Worm (Caenorhabditis elegans) whole organism, mixed stage, embryonic: ENCODE results near the gene Y22D7AL.1.

Experiments
- M03D4.4 ChIP-seq: sonication (generic microtip); optimal IDR thresholded peaks from 2 replicates; lab custom pipeline; 2017; ENCODE audit warnings: mild to moderate bottlenecking, missing genetic modification characterization, missing compliant biosample characterization
- bed-3 ChIP-seq: fragments of 200-800 bp; sonication (Bioruptor generic); optimal IDR thresholded peaks from 3 replicates; lab custom pipeline; 2018; ENCODE audit warnings: mild to moderate bottlenecking, missing genetic modification characterization, moderate library complexity, missing compliant biosample characterization
- blmp-1 ChIP-seq: fragments of 150-350 bp; optimal IDR thresholded peaks from 2 replicates; lab custom pipeline; 2014; ENCODE audit warnings: missing biosample characterization, missing genetic modification characterization
- ceh-39 ChIP-seq: fragments of 150-350 bp; optimal IDR thresholded peaks from 2 replicates; lab custom pipeline; 2014; ENCODE audit warnings: missing biosample characterization, missing genetic modification characterization
- ceh-43 ChIP-seq: fragments of 200-800 bp; sonication (Bioruptor generic); optimal IDR thresholded peaks from 2 replicates; lab custom pipeline; 2018; ENCODE audit warnings: mild to moderate bottlenecking, missing genetic modification characterization, moderate library complexity, missing compliant biosample characterization
- ces-1 ChIP-seq: fragments of 150-350 bp; optimal IDR thresholded peaks from 2 replicates; lab custom pipeline; 2014; ENCODE audit warnings: missing biosample characterization, missing genetic modification reagents, missing genetic modification characterization
- drap-1 ChIP-seq: fragments of 200-800 bp; sonication (Bioruptor generic); optimal IDR thresholded peaks from 3 replicates; lab custom pipeline; 2018; ENCODE audit warnings: mild to moderate bottlenecking, missing genetic modification characterization, missing compliant biosample characterization
- elt-1 ChIP-seq: sonication (generic microtip); optimal IDR thresholded peaks from 2 replicates; lab custom pipeline; 2017; ENCODE audit warnings: missing genetic modification characterization, mild to moderate bottlenecking, missing compliant biosample characterization, antibody characterized with exemption, moderate library complexity, borderline replicate concordance; ENCODE audit not compliant: insufficient read depth
- elt-3 ChIP-seq: fragments of 150-350 bp; optimal IDR thresholded peaks from 2 replicates; lab custom pipeline; 2014; ENCODE audit warnings: missing biosample characterization, missing genetic modification characterization
- flh-1 ChIP-seq: fragments of 200-800 bp; sonication (Bioruptor generic); optimal IDR thresholded peaks from 2 replicates; lab custom pipeline; 2018; ENCODE audit warnings: mild to moderate bottlenecking, missing genetic modification characterization, moderate library complexity, missing compliant biosample characterization
- ham-2 ChIP-seq: fragments of 200-800 bp; sonication (Bioruptor generic); optimal IDR thresholded peaks from 2 replicates; lab custom pipeline; 2018; ENCODE audit warnings: mild to moderate bottlenecking, missing genetic modification characterization, missing compliant biosample characterization
- hlh-1 ChIP-seq: fragments of 150-350 bp; optimal IDR thresholded peaks from 2 replicates; lab custom pipeline; 2014; ENCODE audit warnings: missing biosample characterization, missing genetic modification reagents, missing genetic modification characterization
- lin-13 ChIP-seq: fragments of 150-350 bp; optimal IDR thresholded peaks from 2 replicates; lab custom pipeline; 2014; ENCODE audit warnings: missing biosample characterization, missing genetic modification characterization
- lin-32 ChIP-seq: fragments of 200-800 bp; sonication (Bioruptor generic); optimal IDR thresholded peaks from 2 replicates; lab custom pipeline; 2018; ENCODE audit warnings: mild to moderate bottlenecking, missing genetic modification characterization, missing compliant biosample characterization
- lsy-2 ChIP-seq: fragments of 150-350 bp; optimal IDR thresholded peaks from 2 replicates; lab custom pipeline; 2014; ENCODE audit warnings: missing biosample characterization, missing genetic modification characterization
- mab-5 ChIP-seq: fragments of 150-350 bp; optimal IDR thresholded peaks from 2 replicates; lab custom pipeline; 2014; ENCODE audit warnings: missing biosample characterization, missing genetic modification characterization
- mep-1 ChIP-seq: fragments of 150-350 bp; optimal IDR thresholded peaks from 2 replicates; lab custom pipeline; 2017; ENCODE audit warnings: missing biosample characterization, missing genetic modification reagents, missing genetic modification characterization, inconsistent platforms
- mls-2 ChIP-seq: sonication (generic microtip); optimal IDR thresholded peaks from 2 replicates; lab custom pipeline; 2016; ENCODE audit warnings: mild to moderate bottlenecking, missing genetic modification characterization, moderate library complexity, missing compliant biosample characterization
- nhr-12 ChIP-seq: fragments of 150-350 bp; optimal IDR thresholded peaks from 2 replicates; lab custom pipeline; 2014; ENCODE audit warnings: missing biosample characterization, missing genetic modification characterization
- nhr-2 ChIP-seq: fragments of 150-350 bp; optimal IDR thresholded peaks from 2 replicates; lab custom pipeline; 2014; ENCODE audit warnings: missing biosample characterization, missing genetic modification characterization
- nhr-237 ChIP-seq: fragments of 150-350 bp; optimal IDR thresholded peaks from 2 replicates; lab custom pipeline; 2014; ENCODE audit warnings: missing biosample characterization, missing genetic modification characterization
- nhr-28 ChIP-seq: fragments of 150-350 bp; optimal IDR thresholded peaks from 2 replicates; lab custom pipeline; 2014; ENCODE audit warnings: missing biosample characterization, missing genetic modification characterization
- nhr-76 ChIP-seq: sonication (generic microtip); optimal IDR thresholded peaks from 2 replicates; lab custom pipeline; 2017; ENCODE audit warnings: missing biosample characterization, missing genetic modification characterization
- pha-4 ChIP-seq: fragments of 150-350 bp; optimal IDR thresholded peaks from 2 replicates; lab custom pipeline; 2018; ENCODE audit warnings: missing biosample characterization, missing genetic modification reagents, missing genetic modification characterization
- sem-2 ChIP-seq: fragments of 200-800 bp; sonication (Bioruptor generic); optimal IDR thresholded peaks from 2 replicates; lab custom pipeline; 2018; ENCODE audit warnings: mild to moderate bottlenecking, missing genetic modification characterization, missing compliant biosample characterization
- snpc-4 ChIP-seq: fragments of 150-350 bp; optimal IDR thresholded peaks from 2 replicates; lab custom pipeline; 2014; ENCODE audit warnings: missing biosample characterization, missing genetic modification characterization
- sptf-1 ChIP-seq: sonication (generic microtip); optimal IDR thresholded peaks from 2 replicates; lab custom pipeline; 2017; ENCODE audit warnings: mild to moderate bottlenecking, missing genetic modification characterization, moderate library complexity, missing compliant biosample characterization
- tbx-8 ChIP-seq: fragments of 200-800 bp; sonication (Bioruptor generic); optimal IDR thresholded peaks from 2 replicates; lab custom pipeline; 2018; ENCODE audit warnings: mild to moderate bottlenecking, missing genetic modification characterization, moderate library complexity, missing compliant biosample characterization
- unc-120 ChIP-seq: sonication (generic microtip); optimal IDR thresholded peaks from 2 replicates; lab custom pipeline; 2017; ENCODE audit warnings: missing genetic modification characterization, missing compliant biosample characterization; ENCODE audit not compliant: poor library complexity, severe bottlenecking
- unc-62 ChIP-seq: fragments of 150-350 bp; optimal IDR thresholded peaks from 2 replicates; lab custom pipeline; 2014; ENCODE audit warnings: missing biosample characterization, missing genetic modification reagents, missing genetic modification characterization
- zip-8 ChIP-seq: fragments of 150-350 bp; optimal IDR thresholded peaks from 2 replicates; lab custom pipeline; 2014; ENCODE audit warnings: missing biosample characterization, missing genetic modification characterization
- ztf-11 ChIP-seq: fragments of 150-350 bp; optimal IDR thresholded peaks from 2 replicates; lab custom pipeline; 2014; ENCODE audit warnings: missing biosample characterization, missing genetic modification characterization

Gene Y22D7AL.1

ce11 chrIII:1659763-1660162 is 7.5 kb downstream of the Y22D7AL.1 start, which contains the start of gene Y22D7AL.15:
Gene Y22D7AL.15, minus strand, starts transcription at chrIII:1659863.
- TF ChIP-seq unc-120 (tag; lab: Kevin White, UChicago) (no peak), mab-5 (tag; lab: Kevin White, UChicago) (no peak), elt-3 (tag; lab: Kevin White, UChicago) (no peak), lin-13 (tag; lab: Kevin White, UChicago) (no peak), ceh-43 (no peak), snpc-4 (no peak), zip-8 (tag; lab: Kevin White, UChicago) (no peak), blmp-1 (tag; lab: Kevin White, UChicago) (no peak), unc-62 (no peak), nhr-237 (tag; lab: Kevin White, UChicago) (no peak), M03D4.4 (tag; lab: Kevin White, UChicago) (no peak), mep-1 (tag; lab: Kevin White, UChicago) (no peak), sptf-1 (tag; lab: Kevin White, UChicago) (no peak), tbx-8 (no peak), lsy-2 (tag; lab: Kevin White, UChicago) (no peak), lin-32 (GFP tag; lab: Kevin White, UChicago) (no peak), hlh-1 (tag; lab: Kevin White, UChicago) (no peak), ces-1 (GFP tag; lab: Kevin White, UChicago) (no peak), nhr-2 (no peak), ham-2 (GFP tag; lab: Kevin White, UChicago) (no peak)

ce11 chrIII:1661031-1661430 is 8.8 kb downstream of the Y22D7AL.1 start:
- TF ChIP-seq drap-1 (GFP tag; lab: Kevin White, UChicago) (no peak), ztf-11 (no peak), hlh-1 (tag; lab: Kevin White, UChicago) (no peak), bed-3 (GFP tag; lab: Kevin White, UChicago) (no peak), flh-1 (GFP tag; lab: Kevin White, UChicago) (no peak), ces-1 (GFP tag; lab: Kevin White, UChicago) (no peak), nhr-12 (tag; lab: Kevin White, UChicago) (no peak), elt-3 (tag; lab: Kevin White, UChicago) (no peak), nhr-2 (no peak), nhr-28 (tag; lab: Kevin White, UChicago) (no peak), nhr-76 (tag; lab: Kevin White, UChicago) (no peak), sptf-1 (tag; lab: Kevin White, UChicago) (no peak), lin-13 (tag; lab: Kevin White, UChicago) (no peak), pha-4 (no peak), snpc-4 (no peak), ceh-43 (no peak), ceh-39 (tag; lab: Kevin White, UChicago) (no peak), unc-62 (no peak)

- TF ChIP-seq drap-1 (GFP tag; lab: Kevin White, UChicago) (no peak), elt-1 (tag; lab: Kevin White, UChicago) (no peak), sptf-1 (tag; lab: Kevin White, UChicago) (no peak), ztf-11 (no peak), ham-2 (GFP tag; lab: Kevin White, UChicago) (no peak), lin-13 (tag; lab: Kevin White, UChicago) (no peak), nhr-12 (tag; lab: Kevin White, UChicago) (no peak), sem-2 (GFP tag; lab: Kevin White, UChicago) (no peak), ces-1 (GFP tag; lab: Kevin White, UChicago) (no peak), ceh-39 (tag; lab: Kevin White, UChicago) (no peak), unc-62 (no peak), pha-4 (no peak), lsy-2 (tag; lab: Kevin White, UChicago) (no peak), mls-2 (tag; lab: Kevin White, UChicago) (no peak), mab-5 (tag; lab: Kevin White, UChicago) (no peak), mep-1 (tag; lab: Kevin White, UChicago) (no peak), nhr-237 (tag; lab: Kevin White, UChicago) (no peak), zip-8 (tag; lab: Kevin White, UChicago) (no peak), hlh-1 (tag; lab: Kevin White, UChicago) (no peak)
Observed at ce11 chrIII:1662405-1662804, 10.1 kb downstream of the Y22D7AL.1 start.

- TF ChIP-seq pha-4 (no peak), nhr-2 (no peak), ham-2 (GFP tag; lab: Kevin White, UChicago) (no peak), sptf-1 (tag; lab: Kevin White, UChicago) (no peak), elt-1 (tag; lab: Kevin White, UChicago) (no peak), unc-120 (tag; lab: Kevin White, UChicago) (no peak), blmp-1 (tag; lab: Kevin White, UChicago) (no peak)
Observed at ce11 chrIII:1663056-1663455, 10.8 kb downstream of the Y22D7AL.1 start.
